Worm (Caenorhabditis elegans): ENCODE results near the gene C27H6.8.
"Not testable (repeated sequence)": the region's sequence is repeated elsewhere in the genome, so short reads cannot be mapped to it uniquely, and the experiment has no call there.

Gene C27H6.8

ce11 chrV:10004048-10004761, 16.6 kb upstream of the C27H6.8 start, which contains the start of gene uda-1:
uda-1 (plus strand) TSS chrV:10004755.
- TF ChIP-seq nhr-76 (tag; optimal IDR thresholded peaks at IDR 0.05); lin-32 (GFP tag; optimal IDR thresholded peaks at IDR 0.05); unc-62 (GFP tag; optimal IDR thresholded peaks at IDR 0.05): not testable (repeated sequence)

- TF ChIP-seq ceh-43 (GFP tag; optimal IDR thresholded peaks at IDR 0.05) (no peak), hlh-1 (tag; optimal IDR thresholded peaks at IDR 0.05) (no peak), blmp-1 (tag; optimal IDR thresholded peaks at IDR 0.05) (no peak), tbx-8 (GFP tag; optimal IDR thresholded peaks at IDR 0.05) (no peak), nhr-2 (tag; optimal IDR thresholded peaks at IDR 0.05) (no peak), drap-1 (GFP tag; optimal IDR thresholded peaks at IDR 0.05) (no peak), ceh-83 (GFP tag; optimal IDR thresholded peaks at IDR 0.05) (no peak), nhr-237 (tag; optimal IDR thresholded peaks at IDR 0.05) (no peak), mep-1 (tag; optimal IDR thresholded peaks at IDR 0.05) (peak; percentile 3), sem-2 (GFP tag; optimal IDR thresholded peaks at IDR 0.05) (no peak), ham-2 (GFP tag; optimal IDR thresholded peaks at IDR 0.05) (no peak), lin-13 (tag; optimal IDR thresholded peaks at IDR 0.05) (no peak), pha-4 (tag; optimal IDR thresholded peaks at IDR 0.05) (no peak), ceh-39 (tag; optimal IDR thresholded peaks at IDR 0.05) (no peak), elt-3 (tag; optimal IDR thresholded peaks at IDR 0.05) (no peak), bed-3 (GFP tag; optimal IDR thresholded peaks at IDR 0.05) (no peak), sptf-1 (tag; optimal IDR thresholded peaks at IDR 0.05) (no peak), elt-1 (tag; optimal IDR thresholded peaks at IDR 0.05; ENCODE audit: borderline replicate concordance, insufficient read depth) (no peak), mab-5 (tag; optimal IDR thresholded peaks at IDR 0.05) (no peak), snpc-4 (tag; optimal IDR thresholded peaks at IDR 0.05) (no peak), ces-1 (GFP tag; optimal IDR thresholded peaks at IDR 0.05) (peak; percentile 45), unc-62 (GFP tag; optimal IDR thresholded peaks at IDR 0.05) (no peak), lsy-2 (tag; optimal IDR thresholded peaks at IDR 0.05) (peak; percentile 26), unc-120 (tag; optimal IDR thresholded peaks at IDR 0.05; ENCODE audit: poor library complexity, severe bottlenecking) (peak; percentile 62), nhr-76 (tag; optimal IDR thresholded peaks at IDR 0.05) (no peak), nhr-28 (tag; optimal IDR thresholded peaks at IDR 0.05) (no peak), ztf-11 (tag; optimal IDR thresholded peaks at IDR 0.05) (no peak), cnd-1 (tag; optimal IDR thresholded peaks at IDR 0.05) (no peak), nhr-12 (tag; optimal IDR thresholded peaks at IDR 0.05) (no peak), M03D4.4 (tag; optimal IDR thresholded peaks at IDR 0.05) (no peak)
Measured at ce11 chrV:10003315-10003969, 15.9 kb upstream of the C27H6.8 start.

DNA sequence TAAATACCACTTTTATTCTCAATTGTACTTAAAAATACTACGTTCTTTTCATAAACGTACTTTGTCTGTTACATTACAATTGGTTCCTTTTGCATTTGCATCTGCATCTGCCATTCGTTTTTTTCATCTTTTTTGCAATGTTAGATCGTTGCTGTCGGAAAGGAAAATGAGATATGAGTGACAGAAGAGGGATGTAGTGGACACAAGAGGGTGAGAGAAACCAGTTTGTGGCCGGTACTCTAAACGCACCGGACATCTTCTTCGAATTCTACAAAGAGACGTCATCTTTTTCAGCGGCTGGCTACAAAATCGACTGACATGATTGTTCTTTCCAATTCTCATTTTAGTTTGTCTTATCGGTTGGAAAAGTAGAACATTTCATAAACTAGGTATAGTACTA, 15.1 kb upstream of the C27H6.8 start:
- TF ChIP-seq zip-8 (tag; optimal IDR thresholded peaks at IDR 0.05) (no peak), sem-2 (GFP tag; optimal IDR thresholded peaks at IDR 0.05) (no peak), elt-3 (tag; optimal IDR thresholded peaks at IDR 0.05) (no peak), nhr-12 (tag; optimal IDR thresholded peaks at IDR 0.05) (no peak), unc-62 (GFP tag; optimal IDR thresholded peaks at IDR 0.05) (peak; percentile 74), ham-2 (GFP tag; optimal IDR thresholded peaks at IDR 0.05) (no peak), M03D4.4 (tag; optimal IDR thresholded peaks at IDR 0.05) (no peak)

- TF ChIP-seq ces-1 (GFP tag; optimal IDR thresholded peaks at IDR 0.05) (no peak), nhr-12 (tag; optimal IDR thresholded peaks at IDR 0.05) (no peak), M03D4.4 (tag; optimal IDR thresholded peaks at IDR 0.05) (no peak), mab-5 (tag; optimal IDR thresholded peaks at IDR 0.05) (no peak), nhr-28 (tag; optimal IDR thresholded peaks at IDR 0.05) (no peak), elt-1 (tag; optimal IDR thresholded peaks at IDR 0.05; ENCODE audit: borderline replicate concordance, insufficient read depth) (no peak), mls-2 (tag; optimal IDR thresholded peaks at IDR 0.05) (no peak), unc-62 (GFP tag; optimal IDR thresholded peaks at IDR 0.05) (no peak), flh-1 (GFP tag; optimal IDR thresholded peaks at IDR 0.05) (no peak), ham-2 (GFP tag; optimal IDR thresholded peaks at IDR 0.05) (no peak), lsy-2 (tag; optimal IDR thresholded peaks at IDR 0.05) (no peak), bed-3 (GFP tag; optimal IDR thresholded peaks at IDR 0.05) (no peak), drap-1 (GFP tag; optimal IDR thresholded peaks at IDR 0.05) (no peak), lin-32 (GFP tag; optimal IDR thresholded peaks at IDR 0.05) (no peak), sem-2 (GFP tag; optimal IDR thresholded peaks at IDR 0.05) (no peak)
Measured at ce11 chrV:10000760-10001159, 13.2 kb upstream of the C27H6.8 start, which contains the start of gene K08H10.10. K08H10.10 (plus strand) TSS chrV:10001060.

Data from whole organism, mixed stage, embryonic.